Fruit fly (Drosophila melanogaster): ENCODE measurements around the gene alpha-Man-Ib.

alpha-Man-Ib gene

DNA sequence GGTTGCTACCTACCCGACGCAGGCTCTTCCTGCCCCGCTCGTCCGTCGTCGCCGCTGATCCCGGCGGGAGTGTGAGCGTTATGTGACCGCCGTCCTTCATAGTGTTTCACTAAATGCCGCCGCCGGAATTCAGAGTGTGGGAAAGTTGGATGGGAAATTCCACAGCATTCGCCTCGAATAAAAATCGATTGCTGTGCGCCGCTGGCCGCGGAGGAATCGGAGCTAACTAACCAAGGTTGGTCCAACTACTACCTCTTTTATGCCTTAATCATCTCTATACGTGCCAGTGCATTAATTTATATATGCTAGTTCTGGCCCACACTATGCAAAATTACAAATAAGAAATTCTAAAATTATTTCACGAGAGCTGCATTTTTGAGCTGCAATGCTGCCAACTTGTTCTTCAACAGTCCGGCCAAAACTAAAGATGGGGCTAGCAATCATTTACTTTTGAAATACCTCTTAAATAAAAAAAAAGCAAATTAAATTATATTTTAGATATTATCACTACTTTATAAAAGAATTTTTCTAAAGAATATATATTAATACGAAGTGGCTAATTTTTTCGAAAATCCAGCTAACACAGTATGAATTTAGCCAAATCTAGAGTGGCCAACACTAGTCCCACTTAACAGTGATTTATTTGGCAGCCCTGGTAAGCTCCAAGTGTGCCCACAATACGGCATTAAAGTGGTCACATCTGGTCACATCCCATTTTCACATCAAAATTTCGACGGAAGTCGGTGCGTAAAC, at the start of gene alpha-Man-Ib, which contains the start of gene Pdhb (continued):
- TF ChIP-seq CG34224 (GFP tag; IDR thresholded peaks at IDR 0.05; ENCODE audit: partially characterized antibody) = no peak
- peak; percentile 80 for TF ChIP-seq Xrp1 (GFP tag; IDR thresholded peaks at IDR 0.05)
- TF ChIP-seq CG11695 (GFP tag; IDR thresholded peaks at IDR 0.05) = peak; percentile 57; the same call in 1 of the 3 replicates
- TF ChIP-seq CG12219 (GFP tag; optimal IDR thresholded peaks at IDR 0.05) = peak; percentile 6
- TF ChIP-seq ac (GFP tag; optimal IDR thresholded peaks at IDR 0.05) = no peak
- TF ChIP-seq Doc3 (GFP tag; IDR thresholded peaks at IDR 0.05; ENCODE audit: partially characterized antibody) = 0 out of 3 replicates have a peak, but pooled peaks have one; percentile 15
- peak; percentile 80 for TF ChIP-seq zfh2 (GFP tag; optimal IDR thresholded peaks at IDR 0.05)
- peak; percentile 83 for TF ChIP-seq CG2120 (GFP tag; optimal IDR thresholded peaks at IDR 0.05)
- TF ChIP-seq CG17328 (GFP tag; IDR thresholded peaks at IDR 0.05) = peak; percentile 64
- TF ChIP-seq CG17186 (GFP tag; optimal IDR thresholded peaks at IDR 0.05) = peak; percentile 44
- TF ChIP-seq MBD-R2 (GFP tag; IDR thresholded peaks at IDR 0.05) = peak; percentile 92
- TF ChIP-seq Dfd (GFP tag; optimal IDR thresholded peaks at IDR 0.05) = no peak
- no peak for TF ChIP-seq cg (GFP tag; optimal IDR thresholded peaks at IDR 0.05)
- TF ChIP-seq CG33557 (GFP tag; optimal IDR thresholded peaks at IDR 0.05) = peak; percentile 72
- TF ChIP-seq Asciz (GFP tag; optimal IDR thresholded peaks at IDR 0.05) = no peak
- TF ChIP-seq CG8924 (tag; optimal IDR thresholded peaks at IDR 0.05) = peak; percentile 66
- TF ChIP-seq NC2β (GFP tag; optimal IDR thresholded peaks at IDR 0.05) = peak; percentile 19
- TF ChIP-seq ara (GFP tag; IDR thresholded peaks at IDR 0.05) = no peak
- no peak for TF ChIP-seq eyg (GFP tag; optimal IDR thresholded peaks at IDR 0.05)
- peak; percentile 74 for TF ChIP-seq ase (GFP tag; IDR thresholded peaks at IDR 0.05)
- peak; percentile 76 for TF ChIP-seq CG11247 (GFP tag; IDR thresholded peaks at IDR 0.05)
- TF ChIP-seq CG8944 (GFP tag; optimal IDR thresholded peaks at IDR 0.05) = peak; percentile 45
- TF ChIP-seq CG14710 (tag; optimal IDR thresholded peaks at IDR 0.05) = peak; percentile 98
- no peak for TF ChIP-seq CG6854 (GFP tag; optimal IDR thresholded peaks at IDR 0.05)
- peak; percentile 42 for TF ChIP-seq CG6683 (GFP tag; optimal IDR thresholded peaks at IDR 0.05)
- peak; percentile 93 for TF ChIP-seq CG9932 (GFP tag; IDR thresholded peaks at IDR 0.05)
- TF ChIP-seq odd (GFP tag; optimal IDR thresholded peaks at IDR 0.05) = no peak
- TF ChIP-seq Hsf (GFP tag; optimal IDR thresholded peaks at IDR 0.05) = peak; percentile 61
- TF ChIP-seq CG9797 (GFP tag; optimal IDR thresholded peaks at IDR 0.05) = peak; percentile 88
- TF ChIP-seq Lpt (GFP tag; optimal IDR thresholded peaks at IDR 0.05) = no peak
- peak; percentile 63 for TF ChIP-seq HLH54F (GFP tag; optimal IDR thresholded peaks at IDR 0.05)
- TF ChIP-seq CG3407 (GFP tag; optimal IDR thresholded peaks at IDR 0.05) = peak; percentile 40
- peak; percentile 68 for TF ChIP-seq CG30431 (GFP tag; optimal IDR thresholded peaks at IDR 0.05)
- 0 out of 2 replicates have a peak, but pooled peaks have one; percentile 32 for TF ChIP-seq ap (GFP tag; IDR thresholded peaks at IDR 0.05)
- TF ChIP-seq CG16815 (GFP tag; optimal IDR thresholded peaks at IDR 0.05) = peak; percentile 80
- no peak for TF ChIP-seq hbn (GFP tag; IDR thresholded peaks at IDR 0.05; ENCODE audit: partially characterized antibody)
- TF ChIP-seq CG16779 (GFP tag; IDR thresholded peaks at IDR 0.05) = peak; percentile 64; the same call in 1 of the 2 replicates
- TF ChIP-seq Dbx (GFP tag; IDR thresholded peaks at IDR 0.05) = peak; percentile 88
- no peak for TF ChIP-seq CG15269 (tag; optimal IDR thresholded peaks at IDR 0.05)
- TF ChIP-seq GATAe (GFP tag; conservative IDR thresholded peaks at IDR 0.05) = peak; percentile 38; the same call in 1 of the 2 replicates
- peak; percentile 81 for TF ChIP-seq CG9727 (GFP tag; optimal IDR thresholded peaks at IDR 0.05)
- peak; percentile 50 for TF ChIP-seq Adf1 (GFP tag; IDR thresholded peaks at IDR 0.05)
- peak; percentile 87 for TF ChIP-seq CG13424 (tag; optimal IDR thresholded peaks at IDR 0.05)
- peak; percentile 87 for TF ChIP-seq CG10543 (GFP tag; optimal IDR thresholded peaks at IDR 0.05)
- no peak for TF ChIP-seq CG12236 (GFP tag; optimal IDR thresholded peaks at IDR 0.05)
- no peak for TF ChIP-seq dati (GFP tag; IDR thresholded peaks at IDR 0.05)
- peak; percentile 2 for TF ChIP-seq CG33213 (GFP tag; optimal IDR thresholded peaks at IDR 0.05)
- TF ChIP-seq ftz-f1 (GFP tag; optimal IDR thresholded peaks at IDR 0.05) = no peak
- TF ChIP-seq Hr39 (optimal IDR thresholded peaks at IDR 0.05) = no peak
- TF ChIP-seq C15 (GFP tag; IDR thresholded peaks at IDR 0.05) = no peak
